Fruit fly (Drosophila melanogaster): ENCODE results near the gene Edem1.
A peak's percentile ranks its signal among the peaks of the same experiment; 100 is the strongest.

Edem1 gene

DNA sequence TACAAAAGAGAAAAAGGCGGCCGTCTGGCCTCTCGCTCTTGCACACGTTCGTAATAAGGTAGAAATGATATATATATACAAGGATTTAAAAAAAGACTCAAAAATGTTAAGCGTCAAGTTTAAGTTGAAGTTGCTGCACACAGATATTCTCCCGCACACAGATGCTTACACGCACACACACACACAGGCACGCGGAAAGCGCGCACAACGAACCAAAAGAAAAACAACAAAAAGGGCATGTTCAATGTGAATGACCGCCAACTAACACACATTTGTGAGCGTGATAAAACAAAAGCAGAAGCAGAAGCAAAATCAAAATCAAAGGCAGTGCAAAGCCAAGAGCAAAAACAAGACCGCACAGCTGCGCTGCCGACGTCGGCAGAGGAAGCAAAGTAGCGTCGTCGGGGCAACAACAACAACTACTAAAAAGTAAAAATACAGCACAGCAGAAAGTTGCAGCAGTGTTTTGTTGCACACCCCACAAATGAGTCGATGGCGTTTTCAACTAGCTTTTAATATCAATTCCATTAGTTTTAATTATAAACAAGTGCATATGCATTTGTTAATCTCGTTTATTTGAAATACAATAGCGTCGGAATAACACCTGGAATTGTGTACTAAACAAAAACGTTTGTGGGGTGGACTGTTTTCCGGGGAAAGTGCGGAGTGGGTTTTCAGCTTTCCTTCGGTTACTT, 38.7 kb upstream of the Edem1 start (continued):
- TF ChIP-seq grau (tag; optimal IDR thresholded peaks at IDR 0.05), result peak; percentile 96
- no peak for TF ChIP-seq CG16813 (GFP tag; IDR thresholded peaks at IDR 0.05; ENCODE audit: partially characterized antibody)
- peak; percentile 93 for TF ChIP-seq Ptx1 (GFP tag; IDR thresholded peaks at IDR 0.05)
- TF ChIP-seq CG7271 (tag; optimal IDR thresholded peaks at IDR 0.05), result peak; percentile 94
- peak; percentile 96 for TF ChIP-seq CG12236 (GFP tag; optimal IDR thresholded peaks at IDR 0.05)
- peak; percentile 98 for TF ChIP-seq gem (tag; optimal IDR thresholded peaks at IDR 0.05)
- TF ChIP-seq CG10147 (GFP tag; optimal IDR thresholded peaks at IDR 0.05), result peak; percentile 91
- peak in 1 of 2 experiments; percentile 96 for TF ChIP-seq Eip74EF (GFP tag; optimal IDR thresholded peaks at IDR 0.05)
- peak; percentile 94 for TF ChIP-seq CG8765 (GFP tag; IDR thresholded peaks at IDR 0.05)
- peak; percentile 78 for TF ChIP-seq Kr (GFP tag; optimal IDR thresholded peaks at IDR 0.05)
- peak; percentile 95 for TF ChIP-seq kni (GFP tag; optimal IDR thresholded peaks at IDR 0.05)
- peak; percentile 21; the same call in 1 of the 2 replicates for TF ChIP-seq Dip2 (GFP tag; IDR thresholded peaks at IDR 0.05)
- TF ChIP-seq emc (GFP tag; optimal IDR thresholded peaks at IDR 0.05), result peak; percentile 75
- no peak for TF ChIP-seq sna (GFP tag; IDR thresholded peaks at IDR 0.05; ENCODE audit: partially characterized antibody)
- peak; percentile 90 for TF ChIP-seq tx (GFP tag; optimal IDR thresholded peaks at IDR 0.05)
- peak; percentile 90 for TF ChIP-seq CG9609 (GFP tag; optimal IDR thresholded peaks at IDR 0.05)
- peak; percentile 97 for TF ChIP-seq Ssrp (tag; optimal IDR thresholded peaks at IDR 0.05)
- TF ChIP-seq Neu2 (GFP tag; optimal IDR thresholded peaks at IDR 0.05; ENCODE audit: borderline replicate concordance), result peak; percentile 90
- TF ChIP-seq Ets97D (GFP tag; optimal IDR thresholded peaks at IDR 0.05), result peak; percentile 80
- peak; percentile 94 for TF ChIP-seq sqz (GFP tag; optimal IDR thresholded peaks at IDR 0.05)
- TF ChIP-seq tin (GFP tag; optimal IDR thresholded peaks at IDR 0.05), result peak; percentile 96
- TF ChIP-seq fd102C (GFP tag; optimal IDR thresholded peaks at IDR 0.05), result peak; percentile 95
- TF ChIP-seq crp (GFP tag; optimal IDR thresholded peaks at IDR 0.05), result peak; percentile 12 to 72
- TF ChIP-seq Mad (GFP tag; optimal IDR thresholded peaks at IDR 0.05), result peak; percentile 96
- no peak for TF ChIP-seq yki (optimal IDR thresholded peaks at IDR 0.05)
- peak; percentile 77 for TF ChIP-seq CG14965 (GFP tag; optimal IDR thresholded peaks at IDR 0.05; ENCODE audit: borderline replicate concordance)
- TF ChIP-seq CG7556 (GFP tag; optimal IDR thresholded peaks at IDR 0.05), result peak; percentile 97
- no peak for TF ChIP-seq inv (GFP tag; IDR thresholded peaks at IDR 0.05; ENCODE audit: partially characterized antibody)
- TF ChIP-seq CG34224 (GFP tag; IDR thresholded peaks at IDR 0.05; ENCODE audit: partially characterized antibody), result no peak
- peak; percentile 97 for TF ChIP-seq CG10431 (GFP tag; optimal IDR thresholded peaks at IDR 0.05)
- peak; percentile 55 for TF ChIP-seq Sry-δ (GFP tag; optimal IDR thresholded peaks at IDR 0.05)
- peak; percentile 91 for TF ChIP-seq CG14441 (GFP tag; IDR thresholded peaks at IDR 0.05)
- no peak for TF ChIP-seq CG7963 (GFP tag; IDR thresholded peaks at IDR 0.05; ENCODE audit: partially characterized antibody)
- peak; percentile 94 for TF ChIP-seq lbe (GFP tag; optimal IDR thresholded peaks at IDR 0.05)
- TF ChIP-seq pnt (GFP tag; optimal IDR thresholded peaks at IDR 0.05), result peak; percentile 95
- peak; percentile 93 for TF ChIP-seq CG12942 (GFP tag; optimal IDR thresholded peaks at IDR 0.05)
- peak; percentile 91 for TF ChIP-seq NC2α (GFP tag; optimal IDR thresholded peaks at IDR 0.05)
- TF ChIP-seq CG11085 (GFP tag; IDR thresholded peaks at IDR 0.05), result peak; percentile 80
- peak; percentile 94 for TF ChIP-seq CG17568 (GFP tag; optimal IDR thresholded peaks at IDR 0.05)
- peak; percentile 89 for TF ChIP-seq Gug (GFP tag; IDR thresholded peaks at IDR 0.05)
- TF ChIP-seq sens-2 (GFP tag; IDR thresholded peaks at IDR 0.05), result peak; percentile 97
- TF ChIP-seq CG31224 (GFP tag; IDR thresholded peaks at IDR 0.05), result peak; percentile 75
- peak; percentile 78 for TF ChIP-seq corto (GFP tag; optimal IDR thresholded peaks at IDR 0.05)
- TF ChIP-seq tup (GFP tag; optimal IDR thresholded peaks at IDR 0.05), result peak; percentile 89
- peak; percentile 97 to 99 for TF ChIP-seq bsh (GFP tag; optimal IDR thresholded peaks at IDR 0.05)
- TF ChIP-seq kay (GFP tag; optimal IDR thresholded peaks at IDR 0.05), result peak; percentile 79
- peak; percentile 86 for TF ChIP-seq cwo (GFP tag; optimal IDR thresholded peaks at IDR 0.05)
- peak; percentile 97 for TF ChIP-seq CG9727 (GFP tag; optimal IDR thresholded peaks at IDR 0.05)
